Fruit fly (Drosophila melanogaster) whole organism, embryonic: ENCODE data around the gene CG12035.

Experiments used
- Atf-2 ChIP-seq: fragments of 200-800 bp; sonication (Bioruptor generic); optimal IDR thresholded peaks from 2 replicates; lab custom pipeline; 2016; ENCODE audit warnings: missing biosample characterization, missing genetic modification characterization
- CG10274 ChIP-seq: fragments of 200-800 bp; sonication (Bioruptor generic); optimal IDR thresholded peaks from 3 replicates; lab custom pipeline; 2017; ENCODE audit warnings: missing biosample characterization, mild to moderate bottlenecking, missing genetic modification characterization
- CG11504 ChIP-seq: fragments of 200-800 bp; sonication (Bioruptor generic); optimal IDR thresholded peaks from 3 replicates; lab custom pipeline; 2019; ENCODE audit warnings: missing biosample characterization, mild to moderate bottlenecking, missing genetic modification characterization, moderate library complexity
- CG11695 ChIP-seq: fragments of 200-800 bp; sonication (Bioruptor generic); IDR thresholded peaks from 3 replicates; pipeline ENCODE4 v1.3.6; 2022; ENCODE audit warnings: missing biosample characterization, missing genetic modification characterization
- CG1647 ChIP-seq: fragments of 200-800 bp; sonication (Bioruptor generic); optimal IDR thresholded peaks from 3 replicates; lab custom pipeline; 2016; ENCODE audit warnings: missing biosample characterization, missing genetic modification characterization
- CG16779 ChIP-seq: fragments of 200-800 bp; sonication (Bioruptor generic); IDR thresholded peaks from 2 replicates; pipeline ENCODE4 v1.3.6; 2022; ENCODE audit warnings: missing biosample characterization, missing genetic modification characterization
- CG18476 ChIP-seq: fragments of 200-800 bp; sonication (Bioruptor generic); optimal IDR thresholded peaks from 2 replicates; lab custom pipeline; 2016; ENCODE audit warnings: missing biosample characterization, mild to moderate bottlenecking, missing genetic modification characterization
- CG2129 ChIP-seq: fragments of 200-800 bp; sonication (Bioruptor generic); IDR thresholded peaks from 2 replicates; pipeline ENCODE4 v1.3.6; 2022; ENCODE audit warnings: missing biosample characterization, missing genetic modification characterization; ENCODE audit not compliant: partially characterized antibody
- CG2889 ChIP-seq: fragments of 200-800 bp; sonication (Bioruptor generic); IDR thresholded peaks from 3 replicates; pipeline ENCODE4 v1.3.6; 2022; ENCODE audit warnings: missing biosample characterization, missing genetic modification characterization
- CG33557 ChIP-seq: fragments of 200-800 bp; sonication (Bioruptor generic); optimal IDR thresholded peaks from 2 replicates; lab custom pipeline; 2019; ENCODE audit warnings: missing biosample characterization, mild to moderate bottlenecking, missing genetic modification characterization, moderate library complexity
- CG6689 ChIP-seq: fragments of 200-800 bp; sonication (Bioruptor generic); IDR thresholded peaks from 2 replicates; pipeline ENCODE4 v1.3.6; 2022; ENCODE audit warnings: missing biosample characterization, missing genetic modification characterization
- CG7839 ChIP-seq: fragments of 200-800 bp; sonication (Bioruptor generic); optimal IDR thresholded peaks from 3 replicates; lab custom pipeline; 2018; ENCODE audit warnings: missing biosample characterization, mild to moderate bottlenecking, missing genetic modification characterization, moderate library complexity
- CG8281 ChIP-seq: fragments of 200-800 bp; sonication (Bioruptor generic); optimal IDR thresholded peaks from 2 replicates; lab custom pipeline; 2018; ENCODE audit warnings: missing biosample characterization, mild to moderate bottlenecking, missing genetic modification characterization, moderate library complexity
- CG8359 ChIP-seq: fragments of 200-800 bp; sonication (Bioruptor generic); optimal IDR thresholded peaks from 2 replicates; lab custom pipeline; 2017; ENCODE audit warnings: missing biosample characterization, mild to moderate bottlenecking, missing genetic modification characterization, borderline replicate concordance
- CG8478 ChIP-seq: fragments of >200 bp; optimal IDR thresholded peaks from 2 replicates; lab custom pipeline; 2018
- CkIIα-i1 ChIP-seq: fragments of 200-800 bp; sonication (Bioruptor generic); IDR thresholded peaks from 2 replicates; pipeline ENCODE4 v1.3.6; 2022; ENCODE audit warnings: missing biosample characterization, missing genetic modification characterization
- CoRest ChIP-seq: fragments of 200-800 bp; sonication (Bioruptor generic); optimal IDR thresholded peaks from 3 replicates; lab custom pipeline; 2018; ENCODE audit warnings: missing biosample characterization, mild to moderate bottlenecking, missing genetic modification characterization, moderate library complexity
- D ChIP-seq, 2 experiments: fragments of 200-800 bp in 1 of 2; fragments of >200 bp in 1 of 2; sonication (Bioruptor generic) in 1 of 2; optimal IDR thresholded peaks; 2 replicates in 1 of 2; 3 replicates in 1 of 2; lab custom pipeline; 2017; ENCODE audit warnings: mild to moderate bottlenecking in 1 of 2, missing biosample characterization in 1 of 2, missing genetic modification characterization in 1 of 2, missing genetic modification reagents in 1 of 2
- Dek ChIP-seq: fragments of 200-800 bp; sonication (Bioruptor generic); optimal IDR thresholded peaks from 3 replicates; lab custom pipeline; 2019; ENCODE audit warnings: missing biosample characterization, mild to moderate bottlenecking, missing genetic modification characterization, moderate library complexity
- Gug ChIP-seq: fragments of 200-800 bp; sonication (Bioruptor generic); IDR thresholded peaks from 4 replicates; pipeline ENCODE4 v1.3.6; 2022; ENCODE audit warnings: missing biosample characterization, missing genetic modification characterization
- HHEX ChIP-seq: fragments of 200-800 bp; sonication (Bioruptor generic); optimal IDR thresholded peaks from 3 replicates; lab custom pipeline; 2017; ENCODE audit warnings: missing biosample characterization, mild to moderate bottlenecking, missing genetic modification characterization, missing genetic modification reagents
- Kr ChIP-seq: fragments of 200-800 bp; sonication (Bioruptor generic); optimal IDR thresholded peaks from 2 replicates; lab custom pipeline; 2017; ENCODE audit warnings: missing biosample characterization, mild to moderate bottlenecking, missing genetic modification characterization
- Mes4 ChIP-seq: fragments of 200-800 bp; sonication (Bioruptor generic); optimal IDR thresholded peaks from 2 replicates; lab custom pipeline; 2016; ENCODE audit warnings: missing biosample characterization, missing genetic modification characterization
- Tbp ChIP-seq: fragments of >200 bp; optimal IDR thresholded peaks from 2 replicates; lab custom pipeline; 2018; ENCODE audit warnings: missing biosample characterization, missing genetic modification characterization
- Trl ChIP-seq, 3 experiments: fragments of >200 bp in 2 of 3; fragments of 200-800 bp in 1 of 3; sonication (Bioruptor generic) in 1 of 3; optimal IDR thresholded peaks; 2 replicates in 1 of 3; 3 replicates in 2 of 3; lab custom pipeline; 2016 to 2017; ENCODE audit warnings: missing biosample characterization in 1 of 3, missing genetic modification characterization in 1 of 3
- Vsx1 ChIP-seq: fragments of 200-800 bp; sonication (Bioruptor generic); optimal IDR thresholded peaks from 2 replicates; lab custom pipeline; 2017; ENCODE audit warnings: missing biosample characterization, mild to moderate bottlenecking, missing genetic modification characterization, missing genetic modification reagents
- ara ChIP-seq: fragments of 200-800 bp; sonication (Bioruptor generic); IDR thresholded peaks from 2 replicates; pipeline ENCODE4 v1.3.6; 2022; ENCODE audit warnings: missing biosample characterization, missing genetic modification characterization
- cas ChIP-seq: fragments of 200-800 bp; sonication (Bioruptor generic); IDR thresholded peaks from 2 replicates; pipeline ENCODE4 v1.3.6; 2022; ENCODE audit warnings: missing biosample characterization, missing genetic modification characterization
- cato ChIP-seq: fragments of 200-800 bp; sonication (Bioruptor generic); optimal IDR thresholded peaks from 2 replicates; lab custom pipeline; 2016; ENCODE audit warnings: missing biosample characterization, missing genetic modification characterization, borderline replicate concordance
- dati ChIP-seq: fragments of 200-800 bp; sonication (Bioruptor generic); IDR thresholded peaks from 2 replicates; pipeline ENCODE4 v1.3.6; 2022; ENCODE audit warnings: missing biosample characterization, missing genetic modification characterization
- disco-r ChIP-seq: fragments of 200-800 bp; sonication (Bioruptor generic); optimal IDR thresholded peaks from 2 replicates; lab custom pipeline; 2016; ENCODE audit warnings: missing biosample characterization, missing genetic modification characterization
- emc ChIP-seq: fragments of 200-800 bp; sonication (Bioruptor generic); optimal IDR thresholded peaks from 2 replicates; lab custom pipeline; 2016; ENCODE audit warnings: missing biosample characterization, missing genetic modification characterization
- fu2 ChIP-seq: fragments of 200-800 bp; sonication (Bioruptor generic); optimal IDR thresholded peaks from 2 replicates; lab custom pipeline; 2016; ENCODE audit warnings: missing biosample characterization, missing genetic modification characterization
- grau ChIP-seq: fragments of 200-800 bp; optimal IDR thresholded peaks from 3 replicates; lab custom pipeline; 2019; ENCODE audit warnings: missing biosample characterization, mild to moderate bottlenecking, missing genetic modification characterization, moderate library complexity
- jumu ChIP-seq: fragments of 200-800 bp; sonication (Bioruptor generic); optimal IDR thresholded peaks from 3 replicates; lab custom pipeline; 2016; ENCODE audit warnings: missing biosample characterization, missing genetic modification characterization
- kah ChIP-seq: fragments of 200-800 bp; sonication (Bioruptor generic); optimal IDR thresholded peaks from 2 replicates; lab custom pipeline; 2018; ENCODE audit warnings: missing biosample characterization, mild to moderate bottlenecking, missing genetic modification characterization
- ken ChIP-seq: fragments of 200-800 bp; sonication (Bioruptor generic); IDR thresholded peaks from 3 replicates; pipeline ENCODE4 v1.3.6; 2022; ENCODE audit warnings: missing biosample characterization, missing genetic modification characterization
- lab ChIP-seq: fragments of 200-800 bp; sonication (Bioruptor generic); optimal IDR thresholded peaks from 3 replicates; lab custom pipeline; 2017; ENCODE audit warnings: missing biosample characterization, missing genetic modification characterization, mild to moderate bottlenecking, moderate library complexity, missing genetic modification reagents
- phol ChIP-seq: fragments of 200-800 bp; sonication (Bioruptor generic); optimal IDR thresholded peaks from 3 replicates; lab custom pipeline; 2018; ENCODE audit warnings: missing biosample characterization, mild to moderate bottlenecking, missing genetic modification characterization, moderate library complexity
- pzg ChIP-seq: fragments of 200-800 bp; sonication (Bioruptor generic); optimal IDR thresholded peaks from 3 replicates; lab custom pipeline; 2018; ENCODE audit warnings: missing biosample characterization, mild to moderate bottlenecking, missing genetic modification characterization, moderate library complexity
- ranshi ChIP-seq: fragments of 200-800 bp; sonication (Bioruptor generic); IDR thresholded peaks from 2 replicates; pipeline ENCODE4 v1.3.6; 2022; ENCODE audit warnings: missing biosample characterization, missing genetic modification characterization
- rib ChIP-seq: fragments of 200-800 bp; sonication (Bioruptor generic); IDR thresholded peaks from 2 replicates; pipeline ENCODE4 v1.3.6; 2022; ENCODE audit warnings: missing biosample characterization, missing genetic modification characterization
- row ChIP-seq: fragments of 200-800 bp; sonication (Bioruptor generic); IDR thresholded peaks from 3 replicates; pipeline ENCODE4 v1.3.6; 2022; ENCODE audit warnings: missing biosample characterization, missing genetic modification characterization
- so ChIP-seq: fragments of 200-800 bp; sonication (Bioruptor generic); IDR thresholded peaks from 3 replicates; pipeline ENCODE4 v1.3.6; 2022; ENCODE audit warnings: missing biosample characterization, missing genetic modification characterization
- stwl ChIP-seq: fragments of 200-800 bp; sonication (Bioruptor generic); optimal IDR thresholded peaks from 3 replicates; lab custom pipeline; 2018; ENCODE audit warnings: missing biosample characterization, mild to moderate bottlenecking, missing genetic modification characterization, moderate library complexity
- tin ChIP-seq: fragments of 200-800 bp; sonication (Bioruptor generic); optimal IDR thresholded peaks from 3 replicates; lab custom pipeline; 2016; ENCODE audit warnings: missing biosample characterization, missing genetic modification characterization
- tna ChIP-seq: fragments of 200-800 bp; sonication (Bioruptor generic); IDR thresholded peaks from 2 replicates; pipeline ENCODE4 v1.3.6; 2022; ENCODE audit warnings: missing biosample characterization, missing genetic modification characterization; ENCODE audit not compliant: partially characterized antibody
- tup ChIP-seq: fragments of 200-800 bp; sonication (Bioruptor generic); optimal IDR thresholded peaks from 2 replicates; lab custom pipeline; 2016; ENCODE audit warnings: missing biosample characterization, mild to moderate bottlenecking, missing genetic modification characterization, moderate library complexity

The CG12035 gene

DNA sequence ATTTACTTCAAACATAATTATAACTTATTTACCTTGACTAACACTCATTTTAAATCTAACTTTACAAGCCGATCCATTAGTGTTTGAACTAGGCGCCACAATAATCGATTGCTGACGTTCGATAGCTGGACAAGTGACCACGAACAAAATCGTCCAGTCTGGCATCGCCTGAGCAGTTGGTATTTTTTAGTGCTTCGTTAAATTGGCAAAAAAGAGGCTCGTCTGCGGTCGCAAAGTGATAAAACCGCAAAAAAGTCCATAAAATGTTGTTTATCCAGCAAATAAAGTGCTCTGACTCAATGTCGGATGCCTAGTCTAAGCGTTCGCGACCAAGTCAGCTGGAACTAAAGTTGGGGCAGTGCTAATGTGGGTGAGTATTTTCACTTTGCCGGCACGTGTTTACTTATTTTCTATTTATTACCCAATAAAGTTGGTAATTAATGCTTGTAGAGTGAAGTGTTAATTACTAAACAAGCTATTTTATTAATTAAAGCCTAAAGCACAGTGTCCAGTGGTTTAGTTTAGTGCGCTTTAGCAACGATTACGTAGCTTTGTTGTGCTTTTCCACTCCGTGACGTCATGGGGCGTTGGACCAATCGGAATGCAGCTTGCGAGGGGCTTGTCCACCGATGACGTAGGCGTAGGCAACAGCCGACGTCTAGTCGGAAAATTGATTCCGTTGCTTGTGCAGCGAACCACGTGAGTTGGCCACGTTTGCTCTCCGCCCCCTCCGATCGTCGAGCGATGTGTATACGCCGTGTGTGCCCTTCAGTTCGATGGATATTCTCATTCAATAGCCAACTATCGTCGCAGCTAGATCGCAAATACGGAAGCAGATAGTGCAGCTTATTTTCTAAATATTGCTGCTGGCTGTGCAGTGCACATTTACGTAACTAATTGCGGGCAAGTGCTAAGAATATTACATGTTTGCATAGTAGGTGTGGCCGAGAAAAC, 14.5 kb downstream of the CG12035 start, which contains the start of gene Gk2 (continued):
- no peak for TF ChIP-seq tup (GFP tag; lab: Kevin White, UChicago)
- no peak for TF ChIP-seq CG6689 (GFP tag; lab: Robert Waterston, UW)
- TF ChIP-seq Dek, result no peak
- no peak for TF ChIP-seq phol (tag; lab: Kevin White, UChicago)
- TF ChIP-seq stwl, result peak; percentile 48
- no peak for TF ChIP-seq CG11695 (GFP tag; lab: Robert Waterston, UW)
- no peak for TF ChIP-seq lab (GFP tag; lab: Kevin White, UChicago)
- TF ChIP-seq CG33557 (GFP tag; lab: Kevin White, UChicago), result no peak
- no peak for TF ChIP-seq CG8359 (GFP tag; lab: Kevin White, UChicago)
- no peak for TF ChIP-seq dati (GFP tag; lab: Robert Waterston, UW)
- no peak for TF ChIP-seq CG7839
- peak; percentile 50; the same call in 1 of the 2 replicates for TF ChIP-seq tna (GFP tag; lab: Robert Waterston, UW)
- TF ChIP-seq CG8478, result no peak
- no peak for TF ChIP-seq CG18476 (GFP tag; lab: Kevin White, UChicago)
- no peak for TF ChIP-seq D (optimal IDR thresholded peaks at IDR 0.05; lab: Kevin White, UChicago)
- no peak for TF ChIP-seq D (GFP tag; optimal IDR thresholded peaks at IDR 0.05; lab: Kevin White, UChicago)
- no peak for TF ChIP-seq emc (GFP tag; lab: Kevin White, UChicago)
- no peak for TF ChIP-seq Mes4
- TF ChIP-seq CG1647 (GFP tag; lab: Kevin White, UChicago), result no peak
- TF ChIP-seq CG10274, result no peak
- TF ChIP-seq pzg, result peak; percentile 86
- 0 out of 3 replicates have a peak, but pooled peaks have one; percentile 5 for TF ChIP-seq row (GFP tag; lab: Robert Waterston, UW)
- no peak for TF ChIP-seq disco-r (GFP tag; lab: Kevin White, UChicago)
- TF ChIP-seq CkIIα-i1 (GFP tag; lab: Robert Waterston, UW), result no peak
- no peak for TF ChIP-seq CG2889 (GFP tag; lab: Robert Waterston, UW)
- TF ChIP-seq fu2 (GFP tag; lab: Kevin White, UChicago), result no peak
- TF ChIP-seq cato (GFP tag; lab: Kevin White, UChicago), result no peak
- no peak for TF ChIP-seq Gug (GFP tag; lab: Robert Waterston, UW)
- TF ChIP-seq Kr, result no peak
- TF ChIP-seq Trl (optimal IDR thresholded peaks at IDR 0.05; lab: Kevin White, UChicago), result no peak
- no peak for TF ChIP-seq Trl (GFP tag; optimal IDR thresholded peaks at IDR 0.05; lab: Kevin White, UChicago)
- TF ChIP-seq Atf-2 (GFP tag; lab: Kevin White, UChicago), result no peak
- TF ChIP-seq rib, result peak; percentile 28; the same call in 1 of the 2 replicates
- TF ChIP-seq cas (GFP tag; lab: Robert Waterston, UW), result no peak
- no peak for TF ChIP-seq jumu (GFP tag; lab: Kevin White, UChicago)
- no peak for TF ChIP-seq ranshi (GFP tag; lab: Robert Waterston, UW)
- TF ChIP-seq CG16779 (GFP tag; lab: Robert Waterston, UW), result no peak
- TF ChIP-seq ken (GFP tag; lab: Robert Waterston, UW), result no peak
- TF ChIP-seq Vsx1 (GFP tag; lab: Kevin White, UChicago), result peak; percentile 10
- no peak for TF ChIP-seq CG2129
- no peak for TF ChIP-seq CG11504 (tag; lab: Kevin White, UChicago)
- no peak for TF ChIP-seq grau (tag; lab: Kevin White, UChicago)
- TF ChIP-seq kah, result no peak
- no peak for TF ChIP-seq ara (GFP tag; lab: Robert Waterston, UW)
- no peak for TF ChIP-seq tin
- TF ChIP-seq CG8281 (tag; lab: Kevin White, UChicago), result no peak
- no peak for TF ChIP-seq so (GFP tag; lab: Robert Waterston, UW)
- TF ChIP-seq HHEX (GFP tag; lab: Kevin White, UChicago), result no peak
- no peak for TF ChIP-seq Tbp (GFP tag; lab: Kevin White, UChicago)
- TF ChIP-seq CoRest (tag; lab: Kevin White, UChicago), result no peak
